Fruit fly (Drosophila melanogaster) whole organism, embryonic: ENCODE measurements around the gene CG10347.

Experiments
- Blimp-1 ChIP-seq: fragments of 200-800 bp; sonication (Bioruptor generic); optimal IDR thresholded peaks from 3 replicates; lab custom pipeline; 2018; ENCODE audit warnings: missing biosample characterization, missing genetic modification characterization, mild to moderate bottlenecking, moderate library complexity, missing genetic modification reagents
- C15 ChIP-seq: fragments of 200-800 bp; sonication (Bioruptor generic); IDR thresholded peaks from 3 replicates; pipeline ENCODE4 v1.3.6; 2022; ENCODE audit warnings: missing biosample characterization, missing genetic modification characterization
- CG10267 ChIP-seq: fragments of 200-800 bp; sonication (Bioruptor generic); optimal IDR thresholded peaks from 2 replicates; lab custom pipeline; 2018; ENCODE audit warnings: missing biosample characterization, mild to moderate bottlenecking, missing genetic modification characterization, moderate library complexity
- CG11560 ChIP-seq: fragments of 200-800 bp; sonication (Bioruptor generic); IDR thresholded peaks from 3 replicates; pipeline ENCODE4 v1.3.6; 2022; ENCODE audit warnings: missing biosample characterization, missing genetic modification characterization
- CG11696 ChIP-seq: fragments of 200-800 bp; sonication (Bioruptor generic); IDR thresholded peaks from 2 replicates; pipeline ENCODE4 v1.3.6; 2022; ENCODE audit warnings: missing biosample characterization, missing genetic modification characterization
- CG1233 ChIP-seq: fragments of 200-800 bp; sonication (Bioruptor generic); optimal IDR thresholded peaks from 4 replicates; lab custom pipeline; 2018; ENCODE audit warnings: missing biosample characterization, mild to moderate bottlenecking, missing genetic modification characterization
- CG14441 ChIP-seq: fragments of 200-800 bp; sonication (Bioruptor generic); IDR thresholded peaks from 2 replicates; pipeline ENCODE4 v1.3.6; 2022; ENCODE audit warnings: missing biosample characterization, missing genetic modification characterization
- CG14965 ChIP-seq: fragments of 200-800 bp; sonication (Bioruptor generic); optimal IDR thresholded peaks from 2 replicates; lab custom pipeline; 2016; ENCODE audit warnings: missing biosample characterization, missing genetic modification characterization, borderline replicate concordance
- CG17829 ChIP-seq: fragments of 200-800 bp; optimal IDR thresholded peaks from 2 replicates; lab custom pipeline; 2019; ENCODE audit warnings: missing biosample characterization, mild to moderate bottlenecking, missing genetic modification characterization, moderate library complexity
- CG2202 ChIP-seq: fragments of 200-800 bp; sonication (Bioruptor generic); optimal IDR thresholded peaks from 2 replicates; lab custom pipeline; 2018; ENCODE audit warnings: missing biosample characterization, mild to moderate bottlenecking, missing genetic modification characterization
- CG4617 ChIP-seq: fragments of 200-800 bp; sonication (Bioruptor generic); optimal IDR thresholded peaks from 3 replicates; lab custom pipeline; 2016; ENCODE audit warnings: missing biosample characterization, missing genetic modification characterization, borderline replicate concordance
- CG4707 ChIP-seq: fragments of 200-800 bp; sonication (Bioruptor generic); optimal IDR thresholded peaks from 2 replicates; lab custom pipeline; 2018; ENCODE audit warnings: missing biosample characterization, mild to moderate bottlenecking, missing genetic modification characterization, moderate library complexity
- CG5953 ChIP-seq: fragments of 200-800 bp; sonication (Bioruptor generic); IDR thresholded peaks from 2 replicates; pipeline ENCODE4 v1.3.6; 2022; ENCODE audit warnings: missing biosample characterization, missing genetic modification characterization
- CG7839 ChIP-seq: fragments of 200-800 bp; sonication (Bioruptor generic); optimal IDR thresholded peaks from 3 replicates; lab custom pipeline; 2018; ENCODE audit warnings: missing biosample characterization, mild to moderate bottlenecking, missing genetic modification characterization, moderate library complexity
- Camta ChIP-seq: fragments of 200-800 bp; sonication (Bioruptor generic); optimal IDR thresholded peaks from 2 replicates; lab custom pipeline; 2016; ENCODE audit warnings: missing biosample characterization, missing genetic modification characterization
- D19A ChIP-seq: fragments of 200-800 bp; optimal IDR thresholded peaks from 3 replicates; lab custom pipeline; 2019; ENCODE audit warnings: missing biosample characterization, mild to moderate bottlenecking, missing genetic modification characterization, moderate library complexity
- Doc3 ChIP-seq: fragments of 200-800 bp; sonication (Bioruptor generic); IDR thresholded peaks from 3 replicates; pipeline ENCODE4 v1.3.6; 2022; ENCODE audit warnings: missing biosample characterization, missing genetic modification characterization; ENCODE audit not compliant: partially characterized antibody
- Hey ChIP-seq: fragments of 200-800 bp; sonication (Bioruptor generic); optimal IDR thresholded peaks from 3 replicates; lab custom pipeline; 2018; ENCODE audit warnings: missing biosample characterization, mild to moderate bottlenecking, missing genetic modification characterization
- Hr51 ChIP-seq, 2 experiments: fragments of 200-800 bp; sonication (Bioruptor generic); optimal IDR thresholded peaks; 2 replicates in 1 of 2; 3 replicates in 1 of 2; lab custom pipeline; 2016 to 2018; ENCODE audit warnings: missing biosample characterization in 2 of 2, missing genetic modification characterization in 2 of 2, mild to moderate bottlenecking in 1 of 2, moderate library complexity in 1 of 2
- Max ChIP-seq: fragments of 200-800 bp; sonication (Bioruptor generic); optimal IDR thresholded peaks from 2 replicates; lab custom pipeline; 2016; ENCODE audit warnings: missing biosample characterization, mild to moderate bottlenecking, missing genetic modification characterization
- Scr ChIP-seq: fragments of 200-800 bp; sonication (Bioruptor generic); IDR thresholded peaks from 2 replicates; pipeline ENCODE4 v1.3.6; 2022; ENCODE audit warnings: missing biosample characterization, missing genetic modification characterization; ENCODE audit not compliant: partially characterized antibody
- Stat92E ChIP-seq, 3 experiments: fragments of >200 bp in 2 of 3; fragments of 200-800 bp in 1 of 3; sonication (Bioruptor generic) in 1 of 3; optimal IDR thresholded peaks; 2 replicates each; lab custom pipeline; 2017 to 2019; ENCODE audit warnings: missing biosample characterization in 3 of 3, missing genetic modification characterization in 3 of 3, mild to moderate bottlenecking in 1 of 3, moderate library complexity in 1 of 3
- Tbp ChIP-seq: fragments of >200 bp; optimal IDR thresholded peaks from 2 replicates; lab custom pipeline; 2018; ENCODE audit warnings: missing biosample characterization, missing genetic modification characterization
- Trl ChIP-seq, 3 experiments: fragments of >200 bp in 2 of 3; fragments of 200-800 bp in 1 of 3; sonication (Bioruptor generic) in 1 of 3; optimal IDR thresholded peaks; 2 replicates in 1 of 3; 3 replicates in 2 of 3; lab custom pipeline; 2016 to 2017; ENCODE audit warnings: missing biosample characterization in 1 of 3, missing genetic modification characterization in 1 of 3
- Xbp1 ChIP-seq: fragments of 200-800 bp; sonication (Bioruptor generic); optimal IDR thresholded peaks from 3 replicates; lab custom pipeline; 2016; ENCODE audit warnings: missing biosample characterization, mild to moderate bottlenecking, missing genetic modification characterization
- YL-1 ChIP-seq: fragments of 200-800 bp; sonication (Bioruptor generic); optimal IDR thresholded peaks from 3 replicates; lab custom pipeline; 2017; ENCODE audit warnings: missing biosample characterization, mild to moderate bottlenecking, missing genetic modification characterization
- amos ChIP-seq: fragments of 200-800 bp; sonication (Bioruptor generic); IDR thresholded peaks from 2 replicates; pipeline ENCODE4 v1.3.6; 2022; ENCODE audit warnings: missing biosample characterization, missing genetic modification characterization; ENCODE audit not compliant: partially characterized antibody
- az2 ChIP-seq: fragments of 200-800 bp; sonication (Bioruptor generic); optimal IDR thresholded peaks from 3 replicates; lab custom pipeline; 2016; ENCODE audit warnings: missing biosample characterization, missing genetic modification characterization
- cad ChIP-seq: fragments of >200 bp; optimal IDR thresholded peaks from 2 replicates; lab custom pipeline; 2017; ENCODE audit warnings: missing biosample characterization, missing genetic modification characterization
- crp ChIP-seq, 2 experiments: fragments of 200-800 bp; sonication (Bioruptor generic); optimal IDR thresholded peaks; 2 replicates in 1 of 2; 3 replicates in 1 of 2; lab custom pipeline; 2017; ENCODE audit warnings: missing biosample characterization in 2 of 2, missing genetic modification characterization in 2 of 2, mild to moderate bottlenecking in 1 of 2, moderate library complexity in 1 of 2
- dysf ChIP-seq: fragments of 200-800 bp; sonication (Bioruptor generic); IDR thresholded peaks from 3 replicates; pipeline ENCODE4 v1.3.6; 2022; ENCODE audit warnings: missing biosample characterization, missing genetic modification characterization
- fu2 ChIP-seq: fragments of 200-800 bp; sonication (Bioruptor generic); optimal IDR thresholded peaks from 2 replicates; lab custom pipeline; 2016; ENCODE audit warnings: missing biosample characterization, missing genetic modification characterization
- gcm2 ChIP-seq: fragments of 200-800 bp; sonication (Bioruptor generic); optimal IDR thresholded peaks from 2 replicates; lab custom pipeline; 2016; ENCODE audit warnings: missing biosample characterization, missing genetic modification characterization
- grau ChIP-seq: fragments of 200-800 bp; optimal IDR thresholded peaks from 3 replicates; lab custom pipeline; 2019; ENCODE audit warnings: missing biosample characterization, mild to moderate bottlenecking, missing genetic modification characterization, moderate library complexity
- hbn ChIP-seq: fragments of 200-800 bp; sonication (Bioruptor generic); IDR thresholded peaks from 2 replicates; pipeline ENCODE4 v1.3.6; 2022; ENCODE audit warnings: missing biosample characterization, missing genetic modification characterization; ENCODE audit not compliant: partially characterized antibody
- hth ChIP-seq: fragments of >200 bp; optimal IDR thresholded peaks from 2 replicates; lab custom pipeline; 2017; ENCODE audit warnings: inconsistent platforms
- kah ChIP-seq: fragments of 200-800 bp; sonication (Bioruptor generic); optimal IDR thresholded peaks from 2 replicates; lab custom pipeline; 2018; ENCODE audit warnings: missing biosample characterization, mild to moderate bottlenecking, missing genetic modification characterization
- klu ChIP-seq: fragments of 200-800 bp; sonication (Bioruptor generic); IDR thresholded peaks from 2 replicates; pipeline ENCODE4 v1.3.6; 2022; ENCODE audit warnings: missing biosample characterization, missing genetic modification characterization
- mld ChIP-seq: fragments of 200-800 bp; sonication (Bioruptor generic); IDR thresholded peaks from 3 replicates; pipeline ENCODE4 v1.3.6; 2022; ENCODE audit warnings: missing biosample characterization, missing genetic modification characterization; ENCODE audit not compliant: partially characterized antibody
- pan ChIP-seq, 4 experiments: fragments of >200 bp in 3 of 4; fragments of 200-800 bp in 1 of 4; sonication (Bioruptor generic) in 1 of 4; optimal IDR thresholded peaks in 3 of 4; IDR thresholded peaks in 1 of 4; 2 replicates each; pipeline versions ENCODE4 v1.3.6 to Lab custom; 2017 to 2022; ENCODE audit warnings: missing biosample characterization in 2 of 4, missing genetic modification characterization in 2 of 4, mixed read lengths in 1 of 4
- pfk ChIP-seq: fragments of 200-800 bp; sonication (Bioruptor generic); optimal IDR thresholded peaks from 2 replicates; lab custom pipeline; 2018; ENCODE audit warnings: missing biosample characterization, mild to moderate bottlenecking, missing genetic modification characterization, moderate library complexity
- psq ChIP-seq: fragments of 200-800 bp; sonication (Bioruptor generic); optimal IDR thresholded peaks from 2 replicates; lab custom pipeline; 2017; ENCODE audit warnings: missing biosample characterization, missing genetic modification characterization
- stc ChIP-seq: fragments of 200-800 bp; sonication (Bioruptor generic); IDR thresholded peaks from 2 replicates; pipeline ENCODE4 v1.3.6; 2022; ENCODE audit warnings: missing biosample characterization, missing genetic modification characterization
- tup ChIP-seq: fragments of 200-800 bp; sonication (Bioruptor generic); optimal IDR thresholded peaks from 2 replicates; lab custom pipeline; 2016; ENCODE audit warnings: missing biosample characterization, mild to moderate bottlenecking, missing genetic modification characterization, moderate library complexity
- tx ChIP-seq: fragments of 200-800 bp; sonication (Bioruptor generic); optimal IDR thresholded peaks from 2 replicates; lab custom pipeline; 2016; ENCODE audit warnings: missing biosample characterization, missing genetic modification characterization
- vnd ChIP-seq: fragments of 200-800 bp; sonication (Bioruptor generic); IDR thresholded peaks from 3 replicates; pipeline ENCODE4 v1.3.6; 2022; ENCODE audit warnings: missing biosample characterization, missing genetic modification characterization; ENCODE audit not compliant: partially characterized antibody
- zen2 ChIP-seq: fragments of 200-800 bp; sonication (Bioruptor generic); IDR thresholded peaks from 3 replicates; pipeline ENCODE4 v1.3.6; 2022; ENCODE audit warnings: missing biosample characterization, missing genetic modification characterization; ENCODE audit not compliant: partially characterized antibody
- zfh1 ChIP-seq: fragments of 200-800 bp; sonication (Bioruptor generic); IDR thresholded peaks from 3 replicates; pipeline ENCODE4 v1.3.6; 2022; ENCODE audit warnings: missing biosample characterization, missing genetic modification characterization
- zfh2 ChIP-seq: fragments of 200-800 bp; sonication (Bioruptor generic); optimal IDR thresholded peaks from 2 replicates; lab custom pipeline; 2016; ENCODE audit warnings: missing biosample characterization, missing genetic modification characterization

The CG10347 gene

DNA sequence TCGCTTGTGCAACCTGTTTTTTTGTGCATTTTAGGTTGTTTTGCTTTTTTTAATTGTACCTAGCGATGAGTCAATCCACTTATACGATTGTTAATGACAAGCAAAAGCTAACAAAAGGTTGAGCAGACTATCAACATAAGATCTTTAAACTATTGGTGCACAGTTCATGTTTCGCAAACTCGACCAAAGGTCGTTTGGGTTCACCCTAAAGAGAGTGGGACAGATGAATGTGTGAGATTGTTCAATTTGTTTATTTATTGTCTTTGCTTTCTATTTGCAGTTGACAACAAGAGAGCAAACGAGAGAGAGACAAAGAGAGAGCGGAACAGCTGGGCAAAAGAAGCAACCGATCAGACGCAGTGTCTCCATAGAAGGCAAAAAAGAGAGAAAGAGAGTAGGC lies 31.7 kb downstream of the CG10347 start (continued):
- TF ChIP-seq D19A (no peak), tx (GFP tag; lab: Kevin White, UChicago) (no peak), klu (GFP tag; lab: Robert Waterston, UW) (no peak), CG1233 (no peak), Hr51 (GFP tag; optimal IDR thresholded peaks at IDR 0.05; lab: Kevin White, UChicago) (no peak), az2 (GFP tag; lab: Kevin White, UChicago) (no peak), pfk (GFP tag; lab: Kevin White, UChicago) (peak; percentile 77), Doc3 (GFP tag; lab: Robert Waterston, UW) (no peak), amos (GFP tag; lab: Robert Waterston, UW) (no peak), CG17829 (tag; lab: Kevin White, UChicago) (no peak), CG10267 (tag; lab: Kevin White, UChicago) (no peak), Xbp1 (GFP tag; lab: Kevin White, UChicago) (no peak), dysf (GFP tag; lab: Robert Waterston, UW) (no peak), Max (no peak), hth (no peak), kah (GFP tag; lab: Kevin White, UChicago) (peak; percentile 24), zfh2 (no peak), YL-1 (GFP tag; lab: Kevin White, UChicago) (no peak), Tbp (GFP tag; lab: Kevin White, UChicago) (no peak), CG14441 (no peak), CG5953 (GFP tag; lab: Robert Waterston, UW) (no peak), Hey (tag; lab: Kevin White, UChicago) (no peak), CG11696 (GFP tag; lab: Robert Waterston, UW) (no peak), tup (GFP tag; lab: Kevin White, UChicago) (no peak), CG4617 (GFP tag; lab: Kevin White, UChicago) (no peak), hbn (GFP tag; lab: Robert Waterston, UW) (no peak), pan (optimal IDR thresholded peaks at IDR 0.05; lab: Kevin White, UChicago) (no peak), pan (GFP tag; optimal IDR thresholded peaks at IDR 0.05 in 1 of 2, IDR thresholded peaks at IDR 0.05 in 1 of 2) (peak in 1 of 2 experiments; percentile 32), CG11560 (no peak), Blimp-1 (GFP tag; lab: Kevin White, UChicago) (no peak), stc (no peak; the same call in 1 of the 2 replicates), zen2 (GFP tag; lab: Robert Waterston, UW) (no peak), Trl (optimal IDR thresholded peaks at IDR 0.05; lab: Kevin White, UChicago) (peak; percentile 51 to 74), Trl (GFP tag; optimal IDR thresholded peaks at IDR 0.05; lab: Kevin White, UChicago) (peak; percentile 4), C15 (GFP tag; lab: Robert Waterston, UW) (no peak), mld (GFP tag; lab: Robert Waterston, UW) (no peak), fu2 (GFP tag; lab: Kevin White, UChicago) (no peak), crp (GFP tag; optimal IDR thresholded peaks at IDR 0.05; lab: Kevin White, UChicago) (no peak), CG7839 (tag; lab: Kevin White, UChicago) (no peak), Camta (GFP tag; lab: Kevin White, UChicago) (no peak), zfh1 (no peak), grau (no peak), gcm2 (GFP tag; lab: Kevin White, UChicago) (no peak), CG4707 (GFP tag; lab: Kevin White, UChicago) (peak; percentile 80), cad (no peak), CG14965 (no peak), Scr (GFP tag; lab: Robert Waterston, UW) (no peak), psq (GFP tag; lab: Kevin White, UChicago) (no peak), vnd (GFP tag; lab: Robert Waterston, UW) (no peak), CG2202 (tag; lab: Kevin White, UChicago) (peak; percentile 8), Stat92E (GFP tag; optimal IDR thresholded peaks at IDR 0.05; lab: Kevin White, UChicago) (no peak)
